Worm (Caenorhabditis elegans): Measurements from ENCODE around the gene bckd-1A.

DNA sequence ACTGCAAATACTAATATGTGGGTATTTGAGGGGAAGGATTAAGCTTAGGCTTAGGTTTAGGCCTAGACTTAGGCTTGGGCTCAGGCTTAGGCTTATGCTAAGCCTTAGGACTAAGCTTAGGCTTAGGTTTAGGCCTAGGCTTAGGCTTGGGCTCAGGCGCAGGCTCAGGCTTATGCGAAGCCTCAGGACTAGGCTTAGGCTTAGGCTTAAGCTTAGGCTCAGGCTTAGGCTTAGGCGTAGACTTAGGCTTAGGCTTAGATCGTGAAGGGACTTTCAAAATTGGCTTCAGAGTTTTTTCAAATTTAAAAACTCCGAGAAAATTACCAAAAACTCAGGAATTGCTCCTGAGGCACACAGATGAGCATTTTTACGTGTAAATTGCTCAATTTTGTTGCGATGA is 27.2 kb downstream of the bckd-1A start:
- TF ChIP-seq ama-1 (optimal IDR thresholded peaks at IDR 0.05), result no peak
- no peak for TF ChIP-seq ama-1 (GFP tag; optimal IDR thresholded peaks at IDR 0.05)
- TF ChIP-seq B0019.2 (GFP tag; conservative IDR thresholded peaks at IDR 0.05), result no peak
- TF ChIP-seq ceh-91 (GFP tag; IDR thresholded peaks at IDR 0.05), result no peak
- no peak for TF ChIP-seq mxl-1 (tag; optimal IDR thresholded peaks at IDR 0.05)
- TF ChIP-seq T07F8.4 (tag; optimal IDR thresholded peaks at IDR 0.05), result no peak
- TF ChIP-seq ztf-18 (tag; optimal IDR thresholded peaks at IDR 0.05), result no peak
- no peak for TF ChIP-seq Y67H2A.10 (GFP tag; conservative IDR thresholded peaks at IDR 0.05)
- no peak for TF ChIP-seq F39B2.1 (GFP tag; IDR thresholded peaks at IDR 0.05)
- no peak for TF ChIP-seq nhr-120 (GFP tag; IDR thresholded peaks at IDR 0.05)
- TF ChIP-seq unc-62 (GFP tag; optimal IDR thresholded peaks at IDR 0.05), result no peak
- TF ChIP-seq snpc-4 (GFP tag; optimal IDR thresholded peaks at IDR 0.05), result no peak
- TF ChIP-seq snpc-4 (tag; optimal IDR thresholded peaks at IDR 0.05), result no peak

All from whole organism, young adult.